Fruit fly (Drosophila melanogaster): ENCODE measurements around the gene jar.

Gene jar

dm6 chr3R:24298534-24298936, 27.5 kb upstream of the jar start (continued):
- TF ChIP-seq CG5953 (GFP tag; IDR thresholded peaks at IDR 0.05) (no peak), GATAe (GFP tag; conservative IDR thresholded peaks at IDR 0.05) (no peak), CG7372 (GFP tag; IDR thresholded peaks at IDR 0.05) (no peak), tap (tag; optimal IDR thresholded peaks at IDR 0.05) (no peak), unpg (GFP tag; optimal IDR thresholded peaks at IDR 0.05) (no peak), grn (GFP tag; optimal IDR thresholded peaks at IDR 0.05) (peak; percentile 16), CG2116 (GFP tag; optimal IDR thresholded peaks at IDR 0.05) (no peak), CG6654 (GFP tag; optimal IDR thresholded peaks at IDR 0.05) (no peak), CG32532 (GFP tag; IDR thresholded peaks at IDR 0.05) (no peak), dmrt99B (tag; optimal IDR thresholded peaks at IDR 0.05) (peak; percentile 24), crc (GFP tag; optimal IDR thresholded peaks at IDR 0.05) (no peak), CG31365 (tag; optimal IDR thresholded peaks at IDR 0.05) (no peak), CG17912 (GFP tag; optimal IDR thresholded peaks at IDR 0.05) (no peak), unc-4 (GFP tag; IDR thresholded peaks at IDR 0.05; ENCODE audit: partially characterized antibody) (no peak), luna (GFP tag; optimal IDR thresholded peaks at IDR 0.05) (no peak), CG1529 (GFP tag; optimal IDR thresholded peaks at IDR 0.05) (peak; percentile 17), scrt (GFP tag; optimal IDR thresholded peaks at IDR 0.05) (no peak), CG12744 (GFP tag; optimal IDR thresholded peaks at IDR 0.05) (no peak), CG8388 (GFP tag; optimal IDR thresholded peaks at IDR 0.05) (peak; percentile 42), dmrt11E (tag; optimal IDR thresholded peaks at IDR 0.05) (peak; percentile 57), CG6175 (GFP tag; IDR thresholded peaks at IDR 0.05) (no peak), CG10147 (GFP tag; optimal IDR thresholded peaks at IDR 0.05) (no peak), CG15073 (GFP tag; optimal IDR thresholded peaks at IDR 0.05) (no peak), jing (GFP tag; optimal IDR thresholded peaks at IDR 0.05) (no peak), Camta (GFP tag; optimal IDR thresholded peaks at IDR 0.05) (no peak), Doc3 (GFP tag; IDR thresholded peaks at IDR 0.05; ENCODE audit: partially characterized antibody) (no peak), MTF-1 (GFP tag; optimal IDR thresholded peaks at IDR 0.05; ENCODE audit: borderline replicate concordance) (peak; percentile 23), CG4282 (GFP tag; optimal IDR thresholded peaks at IDR 0.05) (no peak), zfh1 (GFP tag; IDR thresholded peaks at IDR 0.05) (no peak), Doc2 (GFP tag; IDR thresholded peaks at IDR 0.05) (no peak), CG30431 (GFP tag; optimal IDR thresholded peaks at IDR 0.05) (no peak), sug (tag; optimal IDR thresholded peaks at IDR 0.05) (no peak), CG17385 (GFP tag; optimal IDR thresholded peaks at IDR 0.05) (peak; percentile 16), Opbp (GFP tag; IDR thresholded peaks at IDR 0.05; ENCODE audit: partially characterized antibody) (no peak), pan (optimal IDR thresholded peaks at IDR 0.05) (no peak), pan (GFP tag; optimal IDR thresholded peaks at IDR 0.05 in 1 of 2, IDR thresholded peaks at IDR 0.05 in 1 of 2) (no peak), onecut (GFP tag; IDR thresholded peaks at IDR 0.05) (no peak), CG16863 (GFP tag; optimal IDR thresholded peaks at IDR 0.05) (no peak), CG10321 (GFP tag; IDR thresholded peaks at IDR 0.05) (no peak), ash1 (GFP tag; optimal IDR thresholded peaks at IDR 0.05) (no peak), bbx (GFP tag; IDR thresholded peaks at IDR 0.05; ENCODE audit: partially characterized antibody) (no peak), stwl (tag; optimal IDR thresholded peaks at IDR 0.05) (no peak), CkIIα-i1 (GFP tag; IDR thresholded peaks at IDR 0.05) (no peak), CG30020 (tag; optimal IDR thresholded peaks at IDR 0.05) (no peak), gsb-n (tag; optimal IDR thresholded peaks at IDR 0.05) (peak; percentile 6), pros (GFP tag; optimal IDR thresholded peaks at IDR 0.05) (no peak), ken (GFP tag; IDR thresholded peaks at IDR 0.05) (peak; percentile 44; the same call in 2 of the 3 replicates), CG7745 (tag; optimal IDR thresholded peaks at IDR 0.05) (no peak), Lim3 (GFP tag; IDR thresholded peaks at IDR 0.05) (no peak), yki (optimal IDR thresholded peaks at IDR 0.05) (no peak), Sry-β (GFP tag; optimal IDR thresholded peaks at IDR 0.05) (no peak), CG1603 (tag; optimal IDR thresholded peaks at IDR 0.05) (peak; percentile 26)

All from whole organism, embryonic.